Worm (Caenorhabditis elegans) whole organism, L4 larva: ENCODE measurements around the gene mlt-10.
"Not testable (repeated sequence)": the region's sequence is repeated elsewhere in the genome, so short reads cannot be mapped to it uniquely, and the experiment has no call there.

Experiments
- R02D3.7 ChIP-seq: fragments of 150-350 bp; sonication (generic microtip); optimal IDR thresholded peaks from 3 replicates; lab custom pipeline; 2014; ENCODE audit warnings: missing biosample characterization, missing genetic modification characterization
- T20F7.1 ChIP-seq: fragments of 200-800 bp; sonication (Bioruptor generic); optimal IDR thresholded peaks from 2 replicates; lab custom pipeline; 2018; ENCODE audit warnings: mild to moderate bottlenecking, missing genetic modification characterization, missing compliant biosample characterization
- Y105C5A.15 ChIP-seq: fragments of 200-800 bp; sonication (Bioruptor generic); IDR thresholded peaks from 2 replicates; pipeline ENCODE4 v1.3.6; 2022; ENCODE audit warnings: missing genetic modification characterization, missing compliant biosample characterization
- Y48G9A.11 ChIP-seq: fragments of 200-800 bp; sonication (Bioruptor generic); IDR thresholded peaks from 2 replicates; pipeline ENCODE4 v1.3.6; 2022; ENCODE audit warnings: missing genetic modification reagents, missing genetic modification characterization, missing compliant biosample characterization
- aha-1 ChIP-seq: fragments of 150-350 bp; peaks from one replicate; lab custom pipeline; 2014; ENCODE audit warnings: missing biosample characterization, missing genetic modification characterization
- aly-2 ChIP-seq: sonication (generic microtip); optimal IDR thresholded peaks from 2 replicates; lab custom pipeline; 2018; ENCODE audit warnings: missing biosample characterization, missing genetic modification characterization
- arid-1 ChIP-seq: fragments of 200-800 bp; sonication (Bioruptor generic); conservative IDR thresholded peaks from 2 replicates; pipeline ENCODE4 v1.3.6; 2022; ENCODE audit warnings: missing genetic modification reagents, missing genetic modification characterization, missing compliant biosample characterization
- attf-4 ChIP-seq: sonication (generic microtip); optimal IDR thresholded peaks from 3 replicates; lab custom pipeline; 2017; ENCODE audit warnings: missing biosample characterization, missing genetic modification characterization
- ceh-20 ChIP-seq: fragments of 200-800 bp; sonication (Bioruptor generic); IDR thresholded peaks from 2 replicates; pipeline ENCODE4 v1.3.6; 2022; ENCODE audit warnings: missing genetic modification reagents, missing genetic modification characterization, missing compliant biosample characterization
- ctbp-1 ChIP-seq: fragments of 200-800 bp; sonication (Bioruptor generic); IDR thresholded peaks from 2 replicates; pipeline ENCODE4 v1.3.6; 2022; ENCODE audit warnings: missing genetic modification reagents, missing genetic modification characterization, missing compliant biosample characterization
- daf-12 ChIP-seq: fragments of 150-350 bp; optimal IDR thresholded peaks from 2 replicates; lab custom pipeline; 2014; ENCODE audit warnings: missing biosample characterization, missing genetic modification reagents, missing genetic modification characterization
- dpl-1 ChIP-seq: fragments of 150-350 bp; optimal IDR thresholded peaks from 2 replicates; lab custom pipeline; 2014; ENCODE audit warnings: missing biosample characterization, missing genetic modification reagents, missing genetic modification characterization
- duxl-1 ChIP-seq: sonication (generic microtip); optimal IDR thresholded peaks from 2 replicates; lab custom pipeline; 2016; ENCODE audit warnings: mild to moderate bottlenecking, missing genetic modification characterization, moderate library complexity, missing compliant biosample characterization; ENCODE audit not compliant: poor library complexity
- dve-1 ChIP-seq: sonication (generic microtip); optimal IDR thresholded peaks from 2 replicates; lab custom pipeline; 2017; ENCODE audit warnings: antibody characterized with exemption, mild to moderate bottlenecking, missing genetic modification characterization, missing compliant biosample characterization; ENCODE audit not compliant: insufficient read depth
- egl-27 ChIP-seq: sonication (generic microtip); optimal IDR thresholded peaks from 3 replicates; lab custom pipeline; 2017; ENCODE audit warnings: missing biosample characterization, missing genetic modification reagents, missing genetic modification characterization
- gei-8 ChIP-seq: fragments of 200-800 bp; sonication (Bioruptor generic); optimal IDR thresholded peaks from 2 replicates; lab custom pipeline; 2018; ENCODE audit warnings: mild to moderate bottlenecking, missing genetic modification characterization, missing compliant biosample characterization
- hlh-30 ChIP-seq: sonication (generic microtip); optimal IDR thresholded peaks from 2 replicates; lab custom pipeline; 2017; ENCODE audit warnings: antibody characterized with exemption, mild to moderate bottlenecking, missing genetic modification characterization, missing compliant biosample characterization; ENCODE audit not compliant: insufficient read depth
- jun-1 ChIP-seq: fragments of 150-350 bp; optimal IDR thresholded peaks from 2 replicates; lab custom pipeline; 2014; ENCODE audit warnings: missing biosample characterization, missing genetic modification reagents, missing genetic modification characterization
- lin-1 ChIP-seq: fragments of 200-800 bp; sonication (Bioruptor generic); IDR thresholded peaks from 2 replicates; pipeline ENCODE4 v1.3.6; 2022; ENCODE audit warnings: missing genetic modification reagents, missing genetic modification characterization, missing compliant biosample characterization
- lin-38 ChIP-seq: fragments of 200-800 bp; sonication (Bioruptor generic); IDR thresholded peaks from 2 replicates; pipeline ENCODE4 v1.3.6; 2022; ENCODE audit warnings: missing genetic modification reagents, missing genetic modification characterization, missing compliant biosample characterization
- lsy-2 ChIP-seq, 2 experiments: fragments of 150-350 bp in 1 of 2; sonication (generic microtip) in 1 of 2; optimal IDR thresholded peaks; 2 replicates each; lab custom pipeline; 2014 to 2017; ENCODE audit warnings: missing biosample characterization in 2 of 2, missing genetic modification characterization in 2 of 2
- madf-5 ChIP-seq, 2 experiments: fragments of 200-800 bp; sonication (Bioruptor generic); IDR thresholded peaks; 2 replicates each; pipeline ENCODE4 v1.3.6; 2022; ENCODE audit warnings: missing compliant biosample characterization in 2 of 2, missing genetic modification characterization in 2 of 2
- mdl-1 ChIP-seq, 2 experiments: fragments of 150-350 bp in 1 of 2; sonication (generic microtip) in 1 of 2; optimal IDR thresholded peaks; 2 replicates each; lab custom pipeline; 2014 to 2017; ENCODE audit warnings: missing biosample characterization in 2 of 2, missing genetic modification characterization in 2 of 2
- nhr-10 ChIP-seq: fragments of 150-350 bp; optimal IDR thresholded peaks from 2 replicates; lab custom pipeline; 2014; ENCODE audit warnings: missing biosample characterization, missing genetic modification characterization
- nhr-102 ChIP-seq: sonication (generic microtip); optimal IDR thresholded peaks from 2 replicates; lab custom pipeline; 2016; ENCODE audit warnings: mild to moderate bottlenecking, missing genetic modification characterization, moderate library complexity, missing compliant biosample characterization
- nhr-25 ChIP-seq: sonication (generic microtip); optimal IDR thresholded peaks from 2 replicates; lab custom pipeline; 2017; ENCODE audit warnings: missing genetic modification characterization, mild to moderate bottlenecking, missing compliant biosample characterization, antibody characterized with exemption, moderate library complexity, borderline replicate concordance; ENCODE audit not compliant: insufficient read depth
- nhr-6 ChIP-seq: fragments of 150-350 bp; optimal IDR thresholded peaks from 2 replicates; lab custom pipeline; 2014; ENCODE audit warnings: missing biosample characterization, missing genetic modification characterization
- pqm-1 ChIP-seq: sonication (generic microtip); optimal IDR thresholded peaks from 2 replicates; lab custom pipeline; 2017; ENCODE audit warnings: missing biosample characterization, missing genetic modification characterization
- rbr-2 ChIP-seq: sonication (generic microtip); optimal IDR thresholded peaks from 2 replicates; lab custom pipeline; 2016; ENCODE audit warnings: missing genotype, missing genetic modification characterization, missing compliant biosample characterization
- saeg-2 ChIP-seq: fragments of 200-800 bp; sonication (Bioruptor generic); IDR thresholded peaks from 2 replicates; pipeline ENCODE4 v1.3.6; 2022; ENCODE audit warnings: missing genetic modification reagents, missing genetic modification characterization, missing compliant biosample characterization
- sdz-12 ChIP-seq: fragments of 200-800 bp; sonication (Bioruptor generic); optimal IDR thresholded peaks from 2 replicates; lab custom pipeline; 2018; ENCODE audit warnings: mild to moderate bottlenecking, missing genetic modification characterization, missing compliant biosample characterization
- set-16 ChIP-seq: fragments of 200-800 bp; sonication (Bioruptor generic); IDR thresholded peaks from 2 replicates; pipeline ENCODE4 v1.3.6; 2022; ENCODE audit warnings: missing genetic modification reagents, missing genetic modification characterization, missing compliant biosample characterization
- skn-1 ChIP-seq: fragments of 150-350 bp; optimal IDR thresholded peaks from 2 replicates; lab custom pipeline; 2014; ENCODE audit warnings: missing biosample characterization, missing genetic modification characterization
- snpc-4 ChIP-seq: fragments of 150-350 bp; optimal IDR thresholded peaks from 2 replicates; lab custom pipeline; 2014; ENCODE audit warnings: missing biosample characterization, missing genetic modification characterization
- spr-3 ChIP-seq: fragments of 200-800 bp; sonication (Bioruptor generic); optimal IDR thresholded peaks from 2 replicates; lab custom pipeline; 2018; ENCODE audit warnings: mild to moderate bottlenecking, missing genetic modification characterization, missing compliant biosample characterization
- unc-62 ChIP-seq, 3 experiments: fragments of 150-350 bp in 1 of 3; sonication (generic microtip); optimal IDR thresholded peaks in 2 of 3; peaks in 1 of 3; 1 replicate in 1 of 3; 2 replicates in 2 of 3; lab custom pipeline; 2014 to 2017; ENCODE audit warnings: missing biosample characterization in 3 of 3, missing genetic modification characterization in 3 of 3, missing genetic modification reagents in 3 of 3, missing genotype in 1 of 3
- zag-1 ChIP-seq: fragments of 150-350 bp; optimal IDR thresholded peaks from 2 replicates; lab custom pipeline; 2014; ENCODE audit warnings: missing biosample characterization, missing genetic modification characterization
- zip-2 ChIP-seq: fragments of 150-350 bp; optimal IDR thresholded peaks from 2 replicates; lab custom pipeline; 2014; ENCODE audit warnings: missing biosample characterization, missing genetic modification characterization
- ztf-11 ChIP-seq: fragments of 150-350 bp; optimal IDR thresholded peaks from 2 replicates; lab custom pipeline; 2014; ENCODE audit warnings: missing biosample characterization, missing genetic modification characterization

mlt-10 gene

ce11 chrII:515765-516164 lies 30.7 kb upstream of the mlt-10 start, which contains the start of gene mab-9:
Gene mab-9 (plus strand): TSS chrII:516024.
- TF ChIP-seq unc-62 (GFP tag; optimal IDR thresholded peaks at IDR 0.05 in 1 of 2; lab: Kevin White, UChicago) (peak in 1 of 2 experiments; percentile 5), unc-62 (tag; optimal IDR thresholded peaks at IDR 0.05; lab: Kevin White, UChicago) (no peak), attf-4 (tag; lab: Kevin White, UChicago) (no peak), nhr-10 (tag; lab: Kevin White, UChicago) (no peak), nhr-6 (tag; lab: Kevin White, UChicago) (no peak)

DNA sequence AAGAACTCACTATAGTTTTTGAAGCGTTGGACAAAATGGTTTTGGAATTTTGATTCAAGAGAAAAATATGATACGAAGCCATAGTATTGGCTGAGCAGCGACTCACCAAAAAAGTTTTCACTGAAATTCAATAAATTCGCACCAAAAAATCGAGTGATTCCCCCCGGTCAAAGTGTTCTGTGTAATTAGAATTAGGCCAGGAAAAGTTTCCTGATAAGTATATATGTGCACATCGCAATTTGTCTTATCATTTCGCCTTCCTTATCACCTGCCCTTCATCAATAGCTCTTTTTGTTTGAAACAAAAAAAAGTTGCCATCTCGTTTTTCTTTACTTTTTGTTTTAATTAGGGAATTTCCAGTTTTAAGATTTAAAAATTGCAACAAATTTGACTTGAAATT lies 24.8 kb upstream of the mlt-10 start:
- TF ChIP-seq snpc-4 (tag; lab: Kevin White, UChicago) = no peak
- no peak for TF ChIP-seq aly-2 (tag; lab: Kevin White, UChicago)
- no peak for TF ChIP-seq saeg-2 (GFP tag; lab: Robert Waterston, UW)
- TF ChIP-seq arid-1 (GFP tag; lab: Robert Waterston, UW) = no peak
- TF ChIP-seq dve-1 = peak; percentile 13
- TF ChIP-seq T20F7.1 (GFP tag; lab: Kevin White, UChicago) = no peak
- TF ChIP-seq pqm-1 = peak; percentile 76
- TF ChIP-seq gei-8 (GFP tag; lab: Kevin White, UChicago) = no peak
- no peak for TF ChIP-seq nhr-10 (tag; lab: Kevin White, UChicago)
- no peak for TF ChIP-seq R02D3.7 (tag; lab: Kevin White, UChicago)
- no peak for TF ChIP-seq Y48G9A.11 (GFP tag; lab: Robert Waterston, UW)
- TF ChIP-seq rbr-2 (tag; lab: Kevin White, UChicago) = no peak

DNA sequence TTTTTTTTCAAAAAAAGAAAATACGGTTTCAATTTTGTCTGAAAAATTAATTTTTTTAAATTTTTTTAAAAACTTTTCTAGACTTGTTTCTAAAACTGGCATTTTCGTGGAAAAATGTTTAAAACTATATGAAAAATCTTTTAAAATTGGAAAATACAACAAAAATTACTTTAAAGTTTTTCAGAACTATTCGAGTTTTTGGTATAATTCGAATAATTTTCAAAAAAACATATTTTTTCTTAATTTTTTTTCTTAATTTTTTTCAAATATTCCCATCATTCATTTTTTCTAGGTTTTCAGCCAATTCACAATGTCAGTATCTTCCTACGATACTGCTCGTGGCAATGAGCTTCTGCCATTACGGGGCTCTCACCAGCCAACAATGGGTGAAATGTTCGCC lies 24.2 kb upstream of the mlt-10 start, which contains the start of gene slc-36.2:
Gene slc-36.2 (plus strand): TSS at position 301 of the 400 bp plus-strand sequence.
- TF ChIP-seq madf-5 (GFP tag; IDR thresholded peaks at IDR 0.05; lab: Robert Waterston, UW) (no peak), set-16 (GFP tag; lab: Robert Waterston, UW) (no peak), gei-8 (GFP tag; lab: Kevin White, UChicago) (no peak), egl-27 (tag; lab: Kevin White, UChicago) (no peak), hlh-30 (tag; lab: Kevin White, UChicago) (no peak), spr-3 (no peak), pqm-1 (no peak), nhr-25 (tag; lab: Kevin White, UChicago) (no peak), daf-12 (tag; lab: Kevin White, UChicago) (no peak), nhr-102 (tag; lab: Kevin White, UChicago) (no peak), ztf-11 (tag; lab: Kevin White, UChicago) (no peak), lin-1 (no peak), jun-1 (tag; lab: Kevin White, UChicago) (no peak)

DNA sequence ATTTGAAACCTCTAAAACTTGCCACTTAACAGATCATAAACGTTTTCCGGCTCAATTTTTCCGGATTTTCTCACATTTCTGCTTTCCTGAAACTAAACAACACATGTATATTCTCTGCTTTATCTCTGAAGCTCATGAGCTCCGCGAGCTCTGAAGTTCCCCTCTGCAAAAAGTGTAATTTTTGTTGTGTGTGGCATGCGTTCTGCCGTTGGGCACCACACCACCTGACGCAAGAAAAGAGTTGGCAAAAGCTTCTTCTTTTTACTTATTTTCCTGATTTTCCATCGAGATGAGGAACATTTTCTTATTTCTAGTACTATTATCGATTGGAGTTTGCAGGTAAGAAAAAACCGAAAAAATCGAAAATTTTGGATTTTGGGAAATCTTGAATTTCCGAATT lies 20.1 kb upstream of the mlt-10 start, which contains the start of gene lgc-34:
Gene lgc-34 (plus strand): TSS at position 200 of the 400 bp plus-strand sequence.
- TF ChIP-seq skn-1 (tag; lab: Kevin White, UChicago) (no peak), aha-1 (tag; lab: Kevin White, UChicago) (peak; percentile 25)

ce11 chrII:535226-535625 lies 11.3 kb upstream of the mlt-10 start, which contains the start of gene T27A1.3:
Gene T27A1.3 (plus strand): TSS chrII:535526.
- TF ChIP-seq dpl-1; lsy-2 (tag; optimal IDR thresholded peaks at IDR 0.05; lab: Kevin White, UChicago); lin-38 (GFP tag; lab: Robert Waterston, UW): not testable (repeated sequence)

- TF ChIP-seq ceh-20 (GFP tag; lab: Robert Waterston, UW) (no peak), nhr-25 (tag; lab: Kevin White, UChicago) (no peak), ctbp-1 (GFP tag; lab: Robert Waterston, UW) (no peak), duxl-1 (tag; lab: Kevin White, UChicago) (no peak), mdl-1 (tag; optimal IDR thresholded peaks at IDR 0.05; lab: Kevin White, UChicago) (no peak), zag-1 (tag; lab: Kevin White, UChicago) (no peak), spr-3 (no peak), Y105C5A.15 (GFP tag; lab: Robert Waterston, UW) (no peak), sdz-12 (GFP tag; lab: Kevin White, UChicago) (no peak), zip-2 (tag; lab: Kevin White, UChicago) (no peak), nhr-102 (tag; lab: Kevin White, UChicago) (no peak)
These were observed 9.7 kb upstream of the mlt-10 start, which contains the start of gene T27A1.2 for ce11 chrII:536775-537174. Gene T27A1.2 (minus strand): TSS chrII:536875.
